Fruit fly (Drosophila melanogaster) S2 (cell line): ENCODE results near the gene CG14659.

ENCODE experiments used
- CG8478 ChIP-seq: fragments of >200 bp; optimal IDR thresholded peaks from 2 replicates; lab custom pipeline; 2018
- CTCF ChIP-seq, 2 experiments: fragments of >200 bp; optimal IDR thresholded peaks; 2 replicates each; lab custom pipeline; 2018

- TF ChIP-seq CTCF (optimal IDR thresholded peaks at IDR 0.05; lab: Kevin White, UChicago) (no peak), CG8478 (no peak)
These were observed 15.1 kb upstream of the CG14659 start for dm6 chr3R:4846194-4846593.
